Fruit fly (Drosophila melanogaster) whole organism: ENCODE data around the gene SuUR.

Experiments
- CG8478 ChIP-seq: fragments of >200 bp; optimal IDR thresholded peaks from 2 replicates; lab custom pipeline; 2018; ENCODE audit warnings: inconsistent platforms
- Dll ChIP-seq: fragments of >200 bp; optimal IDR thresholded peaks from 2 replicates; lab custom pipeline; 2017
- pan ChIP-seq: fragments of >200 bp; optimal IDR thresholded peaks from 2 replicates; lab custom pipeline; 2017
- psq ChIP-seq: fragments of >200 bp; optimal IDR thresholded peaks from 2 replicates; lab custom pipeline; 2017
- usp ChIP-seq: fragments of >200 bp; optimal IDR thresholded peaks from 2 replicates; lab custom pipeline; 2017; ENCODE audit warnings: missing biosample characterization, missing genetic modification characterization, mixed read lengths

dm6 chr3L:11112427-11112826 lies 47.6 kb downstream of the SuUR start:
- no peak for TF ChIP-seq pan (lab: Kevin White, UChicago)
- no peak for TF ChIP-seq usp (GFP tag; lab: Kevin White, UChicago)
- no peak for TF ChIP-seq CG8478
- no peak for TF ChIP-seq psq (lab: Kevin White, UChicago)
- TF ChIP-seq Dll: no peak
